Worm (Caenorhabditis elegans) whole organism, young adult: ENCODE measurements around the gene F29F11.20.

ENCODE experiments used
- B0035.1 ChIP-seq: sonication (generic microtip); optimal IDR thresholded peaks from 2 replicates; lab custom pipeline; 2016; ENCODE audit warnings: missing genetic modification characterization, mild to moderate bottlenecking, missing compliant biosample characterization, missing genotype, missing genetic modification reagents
- B0261.1 ChIP-seq: sonication (generic microtip); optimal IDR thresholded peaks from 2 replicates; lab custom pipeline; 2016; ENCODE audit warnings: mild to moderate bottlenecking, missing genetic modification characterization, moderate library complexity, missing compliant biosample characterization
- D2030.7 ChIP-seq: fragments of 200-800 bp; sonication (Bioruptor generic); IDR thresholded peaks from 2 replicates; pipeline ENCODE4 v1.3.6; 2022; ENCODE audit warnings: missing genetic modification reagents, missing genetic modification characterization, missing compliant biosample characterization
- F10E7.11 ChIP-seq: sonication (generic microtip); optimal IDR thresholded peaks from 2 replicates; lab custom pipeline; 2017; ENCODE audit warnings: mild to moderate bottlenecking, missing genetic modification characterization, moderate library complexity, missing compliant biosample characterization
- F57C9.4 ChIP-seq: sonication (generic microtip); optimal IDR thresholded peaks from 2 replicates; lab custom pipeline; 2017; ENCODE audit warnings: mild to moderate bottlenecking, missing genetic modification characterization, missing compliant biosample characterization
- T07F8.4 ChIP-seq: sonication (generic microtip); optimal IDR thresholded peaks from 2 replicates; lab custom pipeline; 2016; ENCODE audit warnings: mild to moderate bottlenecking, missing genetic modification characterization, moderate library complexity, missing compliant biosample characterization
- Y56A3A.18 ChIP-seq: fragments of 200-800 bp; sonication (Bioruptor generic); IDR thresholded peaks from 2 replicates; pipeline ENCODE4 v1.3.6; 2022; ENCODE audit warnings: missing genetic modification reagents, missing genetic modification characterization, missing compliant biosample characterization
- Y67H2A.10 ChIP-seq: fragments of 200-800 bp; sonication (Bioruptor generic); conservative IDR thresholded peaks from 2 replicates; pipeline ENCODE4 v1.3.6; 2022; ENCODE audit warnings: missing genetic modification reagents, missing genetic modification characterization, missing compliant biosample characterization
- Y79H2A.3 ChIP-seq: fragments of 200-800 bp; sonication (Bioruptor generic); conservative IDR thresholded peaks from 2 replicates; pipeline ENCODE4 v1.3.6; 2022; ENCODE audit warnings: missing genetic modification reagents, missing genetic modification characterization, missing compliant biosample characterization
- Y95B8A.8 ChIP-seq: fragments of 200-800 bp; sonication (Bioruptor generic); IDR thresholded peaks from 2 replicates; pipeline ENCODE4 v1.3.6; 2022; ENCODE audit warnings: missing genetic modification reagents, missing genetic modification characterization, missing compliant biosample characterization
- attf-5 ChIP-seq: fragments of 200-800 bp; sonication (Bioruptor generic); optimal IDR thresholded peaks from 2 replicates; lab custom pipeline; 2018; ENCODE audit warnings: mild to moderate bottlenecking, missing genetic modification characterization, missing compliant biosample characterization
- attf-6 ChIP-seq: fragments of 200-800 bp; sonication (Bioruptor generic); IDR thresholded peaks from 2 replicates; pipeline ENCODE4 v1.3.6; 2022; ENCODE audit warnings: missing genetic modification reagents, missing genetic modification characterization, missing compliant biosample characterization
- bed-1 ChIP-seq: fragments of 200-800 bp; sonication (Bioruptor generic); IDR thresholded peaks from 2 replicates; pipeline ENCODE4 v1.3.6; 2022; ENCODE audit warnings: missing genetic modification reagents, missing genetic modification characterization, missing compliant biosample characterization
- chd-7 ChIP-seq: sonication (generic microtip); optimal IDR thresholded peaks from 2 replicates; lab custom pipeline; 2016; ENCODE audit warnings: mild to moderate bottlenecking, missing genetic modification characterization, moderate library complexity, missing compliant biosample characterization
- dpff-1 ChIP-seq: sonication (generic microtip); optimal IDR thresholded peaks from 2 replicates; lab custom pipeline; 2017; ENCODE audit warnings: mild to moderate bottlenecking, missing genetic modification characterization, missing compliant biosample characterization
- dpl-1 ChIP-seq: fragments of 150-350 bp; optimal IDR thresholded peaks from 2 replicates; lab custom pipeline; 2014; ENCODE audit warnings: missing biosample characterization, missing genetic modification reagents, missing genetic modification characterization
- egl-44 ChIP-seq: fragments of 200-800 bp; sonication (Bioruptor generic); IDR thresholded peaks from 2 replicates; pipeline ENCODE4 v1.3.6; 2022; ENCODE audit warnings: missing genetic modification reagents, missing genetic modification characterization, missing compliant biosample characterization
- ekl-4 ChIP-seq: fragments of 200-800 bp; sonication (Bioruptor generic); IDR thresholded peaks from 2 replicates; pipeline ENCODE4 v1.3.6; 2022; ENCODE audit warnings: missing genetic modification reagents, missing genetic modification characterization, missing compliant biosample characterization
- fkh-3 ChIP-seq: sonication (generic microtip); optimal IDR thresholded peaks from 2 replicates; lab custom pipeline; 2016; ENCODE audit warnings: mild to moderate bottlenecking, missing genetic modification characterization, missing compliant biosample characterization
- him-1 ChIP-seq: sonication (generic microtip); optimal IDR thresholded peaks from 2 replicates; lab custom pipeline; 2016; ENCODE audit warnings: missing genotype, missing genetic modification reagents, missing genetic modification characterization, missing compliant biosample characterization
- hmg-1.2 ChIP-seq: fragments of 200-800 bp; sonication (Bioruptor generic); IDR thresholded peaks from 2 replicates; pipeline ENCODE4 v1.3.6; 2022; ENCODE audit warnings: missing genetic modification reagents, missing genetic modification characterization, missing compliant biosample characterization
- hsf-1 ChIP-seq: fragments of 200-800 bp; sonication (Bioruptor generic); IDR thresholded peaks from 2 replicates; pipeline ENCODE4 v1.3.6; 2022; ENCODE audit warnings: missing genetic modification reagents, missing genetic modification characterization, missing compliant biosample characterization
- lin-35 ChIP-seq, 3 experiments: fragments of 150-350 bp in 2 of 3; sonication (generic microtip) in 1 of 3; optimal IDR thresholded peaks; 2 replicates each; lab custom pipeline; 2014 to 2018; ENCODE audit warnings: missing biosample characterization in 3 of 3, missing genetic modification characterization in 3 of 3, missing genetic modification reagents in 3 of 3
- lir-1 ChIP-seq: fragments of 200-800 bp; sonication (Bioruptor generic); conservative IDR thresholded peaks from 2 replicates; pipeline ENCODE4 v1.3.6; 2022; ENCODE audit warnings: missing genetic modification reagents, missing genetic modification characterization, missing compliant biosample characterization
- lsl-1 ChIP-seq: fragments of 200-800 bp; sonication (Bioruptor generic); optimal IDR thresholded peaks from 2 replicates; lab custom pipeline; 2018; ENCODE audit warnings: mild to moderate bottlenecking, missing genetic modification characterization, moderate library complexity, missing compliant biosample characterization
- lsy-27 ChIP-seq: sonication (generic microtip); optimal IDR thresholded peaks from 2 replicates; lab custom pipeline; 2017; ENCODE audit warnings: missing genetic modification characterization, mild to moderate bottlenecking, missing compliant biosample characterization, antibody characterized with exemption, missing genotype, borderline replicate concordance; ENCODE audit not compliant: insufficient read depth
- madf-3 ChIP-seq: fragments of 200-800 bp; sonication (Bioruptor generic); IDR thresholded peaks from 2 replicates; pipeline ENCODE4 v1.3.6; 2022; ENCODE audit warnings: missing genetic modification reagents, missing genetic modification characterization, missing compliant biosample characterization
- madf-6 ChIP-seq: fragments of 200-800 bp; sonication (Bioruptor generic); IDR thresholded peaks from 2 replicates; pipeline ENCODE4 v1.3.6; 2022; ENCODE audit warnings: missing genetic modification reagents, missing genetic modification characterization, missing compliant biosample characterization
- mxl-1 ChIP-seq: sonication (generic microtip); optimal IDR thresholded peaks from 2 replicates; lab custom pipeline; 2016; ENCODE audit warnings: missing genetic modification characterization, missing compliant biosample characterization
- nfya-1 ChIP-seq: sonication (generic microtip); optimal IDR thresholded peaks from 2 replicates; lab custom pipeline; 2017; ENCODE audit warnings: antibody characterized with exemption, missing compliant biosample characterization, missing genetic modification characterization, borderline replicate concordance; ENCODE audit not compliant: insufficient read depth
- nfyb-1 ChIP-seq: fragments of 200-800 bp; sonication (Bioruptor generic); IDR thresholded peaks from 2 replicates; pipeline ENCODE4 v1.3.6; 2022; ENCODE audit warnings: missing genetic modification reagents, missing genetic modification characterization, missing compliant biosample characterization
- nhr-27 ChIP-seq: fragments of 200-800 bp; sonication (Bioruptor generic); optimal IDR thresholded peaks from 2 replicates; lab custom pipeline; 2018; ENCODE audit warnings: mild to moderate bottlenecking, missing genetic modification characterization, moderate library complexity, missing compliant biosample characterization
- nhr-90 ChIP-seq: sonication (generic microtip); optimal IDR thresholded peaks from 2 replicates; lab custom pipeline; 2016; ENCODE audit warnings: missing genotype, mild to moderate bottlenecking, missing genetic modification characterization, missing compliant biosample characterization
- pbrm-1 ChIP-seq: fragments of 200-800 bp; sonication (Bioruptor generic); IDR thresholded peaks from 2 replicates; pipeline ENCODE4 v1.3.6; 2022; ENCODE audit warnings: missing genetic modification reagents, missing genetic modification characterization, missing compliant biosample characterization
- rcor-1 ChIP-seq: fragments of 200-800 bp; sonication (Bioruptor generic); IDR thresholded peaks from 2 replicates; pipeline ENCODE4 v1.3.6; 2022; ENCODE audit warnings: missing genetic modification reagents, missing genetic modification characterization, missing compliant biosample characterization
- rec-8 ChIP-seq, 2 experiments: sonication (generic microtip); optimal IDR thresholded peaks; 2 replicates each; lab custom pipeline; 2016; ENCODE audit warnings: mild to moderate bottlenecking in 2 of 2, missing genetic modification characterization in 2 of 2, missing genetic modification reagents in 2 of 2, missing genotype in 2 of 2, missing biosample characterization in 1 of 2, missing compliant biosample characterization in 1 of 2, moderate library complexity in 1 of 2
- sdz-38 ChIP-seq: sonication (generic microtip); optimal IDR thresholded peaks from 2 replicates; lab custom pipeline; 2016; ENCODE audit warnings: missing genotype, missing genetic modification characterization, missing compliant biosample characterization
- snpc-1.1 ChIP-seq: sonication (generic microtip); optimal IDR thresholded peaks from 2 replicates; lab custom pipeline; 2017; ENCODE audit warnings: missing genetic modification characterization, mild to moderate bottlenecking, missing compliant biosample characterization, antibody characterized with exemption, moderate library complexity, missing genotype, missing genetic modification reagents; ENCODE audit not compliant: insufficient read depth
- snpc-1.3 ChIP-seq: sonication (generic microtip); optimal IDR thresholded peaks from 2 replicates; lab custom pipeline; 2017; ENCODE audit warnings: missing genetic modification characterization, mild to moderate bottlenecking, missing compliant biosample characterization, antibody characterized with exemption, moderate library complexity, missing genotype, missing genetic modification reagents; ENCODE audit not compliant: insufficient read depth
- snpc-3.4 ChIP-seq: sonication (generic microtip); optimal IDR thresholded peaks from 2 replicates; lab custom pipeline; 2017; ENCODE audit warnings: missing genetic modification characterization, mild to moderate bottlenecking, missing compliant biosample characterization, antibody characterized with exemption, moderate library complexity, missing genotype, missing genetic modification reagents
- snpc-4 ChIP-seq, 5 experiments: fragments of 150-350 bp in 1 of 5; sonication (generic microtip) in 4 of 5; optimal IDR thresholded peaks; 2 replicates each; lab custom pipeline; 2014 to 2018; ENCODE audit warnings: missing genetic modification characterization in 5 of 5, missing biosample characterization in 3 of 5, antibody characterized with exemption in 2 of 5, mild to moderate bottlenecking in 2 of 5, missing compliant biosample characterization in 2 of 5, missing genotype in 2 of 5, moderate library complexity in 2 of 5, missing genetic modification reagents in 1 of 5
- somi-1 ChIP-seq: fragments of 200-800 bp; sonication (Bioruptor generic); optimal IDR thresholded peaks from 2 replicates; lab custom pipeline; 2018; ENCODE audit warnings: mild to moderate bottlenecking, missing genetic modification characterization, missing compliant biosample characterization
- ztf-26 ChIP-seq: sonication (generic microtip); optimal IDR thresholded peaks from 2 replicates; lab custom pipeline; 2017; ENCODE audit warnings: missing genetic modification characterization, missing compliant biosample characterization
- ztf-28 ChIP-seq: fragments of 200-800 bp; sonication (Bioruptor generic); IDR thresholded peaks from 2 replicates; pipeline ENCODE4 v1.3.6; 2022; ENCODE audit warnings: missing genetic modification reagents, missing genetic modification characterization, missing compliant biosample characterization
- ztf-3 ChIP-seq: fragments of 200-800 bp; sonication (Bioruptor generic); optimal IDR thresholded peaks from 2 replicates; lab custom pipeline; 2018; ENCODE audit warnings: mild to moderate bottlenecking, missing genetic modification characterization, missing compliant biosample characterization

Gene F29F11.20

DNA sequence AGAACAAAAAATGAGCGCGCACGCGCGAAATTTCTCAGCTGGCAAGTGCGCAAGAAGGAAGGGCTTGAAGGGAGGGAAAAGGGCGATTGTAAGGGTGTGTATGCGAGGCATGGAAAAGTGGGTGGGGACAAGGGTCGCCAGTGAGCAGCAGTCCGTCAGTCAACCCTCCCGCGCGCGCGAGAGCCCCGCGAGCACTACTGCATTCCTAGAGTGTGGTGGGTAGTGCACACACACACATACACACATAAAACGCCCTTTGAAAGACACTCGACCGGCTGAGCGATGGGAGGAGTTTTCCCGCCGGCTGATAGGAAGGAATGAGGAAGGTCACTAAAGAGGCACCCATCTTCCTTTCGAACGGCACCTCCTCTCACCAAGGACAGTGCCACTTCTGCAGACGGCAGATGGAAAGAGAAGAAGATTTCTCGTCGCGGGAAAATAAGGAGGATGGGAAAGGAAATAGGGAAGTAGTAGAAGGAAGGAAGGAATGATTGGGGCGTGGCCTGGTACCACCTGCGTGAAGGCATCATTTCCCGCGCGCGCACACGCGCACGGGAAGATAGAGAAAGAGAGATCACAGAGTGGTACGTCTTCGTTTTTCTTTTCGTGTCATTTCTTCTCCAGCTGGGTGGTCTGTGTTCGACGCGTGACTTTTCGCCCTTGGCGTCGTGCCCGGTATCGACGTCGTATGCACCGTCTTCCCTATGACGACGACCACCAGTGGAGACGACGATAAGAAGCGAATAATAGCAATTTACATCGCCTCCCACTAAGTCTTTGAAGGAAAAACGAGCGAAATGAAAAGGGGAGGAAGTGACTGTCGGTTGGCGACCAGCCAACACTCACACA, 29.4 kb downstream of the F29F11.20 start:
- TF ChIP-seq Y67H2A.10 (GFP tag; lab: Robert Waterston, UW): no peak
- no peak for TF ChIP-seq egl-44 (GFP tag; lab: Robert Waterston, UW)
- no peak for TF ChIP-seq pbrm-1 (GFP tag; lab: Robert Waterston, UW)
- TF ChIP-seq Y79H2A.3 (GFP tag; lab: Robert Waterston, UW): no peak
- TF ChIP-seq madf-3 (GFP tag; lab: Robert Waterston, UW): no peak
- no peak for TF ChIP-seq snpc-3.4
- no peak for TF ChIP-seq lsy-27 (tag; lab: Kevin White, UChicago)
- TF ChIP-seq him-1: no peak
- TF ChIP-seq rec-8 (tag; optimal IDR thresholded peaks at IDR 0.05; lab: Kevin White, UChicago): no peak
- no peak for TF ChIP-seq attf-5 (GFP tag; lab: Kevin White, UChicago)
- TF ChIP-seq nhr-90: no peak
- TF ChIP-seq D2030.7 (GFP tag; lab: Robert Waterston, UW): no peak
- no peak for TF ChIP-seq ekl-4 (GFP tag; lab: Robert Waterston, UW)
- TF ChIP-seq ztf-3 (GFP tag; lab: Kevin White, UChicago): no peak
- no peak for TF ChIP-seq madf-6
- TF ChIP-seq T07F8.4 (tag; lab: Kevin White, UChicago): no peak
- TF ChIP-seq dpff-1 (tag; lab: Kevin White, UChicago): no peak
- TF ChIP-seq lsl-1 (GFP tag; lab: Kevin White, UChicago): no peak
- TF ChIP-seq fkh-3 (tag; lab: Kevin White, UChicago): no peak
- TF ChIP-seq bed-1 (GFP tag; lab: Robert Waterston, UW): no peak
- peak; percentile 16 for TF ChIP-seq somi-1
- no peak for TF ChIP-seq hsf-1
- no peak for TF ChIP-seq rcor-1 (GFP tag; lab: Robert Waterston, UW)
- TF ChIP-seq Y56A3A.18 (GFP tag; lab: Robert Waterston, UW): no peak
- TF ChIP-seq ztf-26 (tag; lab: Kevin White, UChicago): peak; percentile 47
- TF ChIP-seq dpl-1 (GFP tag; lab: Kevin White, UChicago): no peak
- TF ChIP-seq attf-6 (GFP tag; lab: Robert Waterston, UW): no peak
- TF ChIP-seq sdz-38 (tag; lab: Kevin White, UChicago): no peak
- TF ChIP-seq mxl-1 (tag; lab: Kevin White, UChicago): no peak
- TF ChIP-seq F57C9.4: no peak
- 0 out of 2 replicates have a peak, but pooled peaks have one; percentile 42 for TF ChIP-seq Y95B8A.8 (GFP tag; lab: Robert Waterston, UW)
- no peak for TF ChIP-seq chd-7 (tag; lab: Kevin White, UChicago)
- no peak for TF ChIP-seq lir-1 (GFP tag; lab: Robert Waterston, UW)
- no peak for TF ChIP-seq ztf-28 (GFP tag; lab: Robert Waterston, UW)
- no peak for TF ChIP-seq F10E7.11 (tag; lab: Kevin White, UChicago)
- TF ChIP-seq hmg-1.2 (GFP tag; lab: Robert Waterston, UW): 0 out of 2 replicates have a peak, but pooled peaks have one; percentile 12
- no peak for TF ChIP-seq snpc-1.1
- TF ChIP-seq lin-35 (GFP tag; optimal IDR thresholded peaks at IDR 0.05; lab: Kevin White, UChicago): no peak
- no peak for TF ChIP-seq snpc-1.3 (tag; lab: Kevin White, UChicago)
- TF ChIP-seq nfya-1 (tag; lab: Kevin White, UChicago): no peak
- no peak for TF ChIP-seq nhr-27 (tag; lab: Kevin White, UChicago)
- TF ChIP-seq B0035.1 (tag; lab: Kevin White, UChicago): no peak
- no peak for TF ChIP-seq snpc-4 (GFP tag; optimal IDR thresholded peaks at IDR 0.05; lab: Kevin White, UChicago)
- no peak for TF ChIP-seq snpc-4 (tag; optimal IDR thresholded peaks at IDR 0.05; lab: Kevin White, UChicago)
- TF ChIP-seq B0261.1 (tag; lab: Kevin White, UChicago): no peak
- TF ChIP-seq nfyb-1 (GFP tag; lab: Robert Waterston, UW): 0 out of 2 replicates have a peak, but pooled peaks have one; percentile 8
